Worm (Caenorhabditis elegans): Measurements from ENCODE around the gene kin-29.

ce11 chrX:2893026-2893662 lies 40.9 kb upstream of the kin-29 start:
- TF ChIP-seq blmp-1 (tag; optimal IDR thresholded peaks at IDR 0.05) (no peak), nhr-237 (tag; optimal IDR thresholded peaks at IDR 0.05) (no peak), pha-4 (tag; optimal IDR thresholded peaks at IDR 0.05) (no peak), ztf-11 (tag; optimal IDR thresholded peaks at IDR 0.05) (no peak), elt-1 (tag; optimal IDR thresholded peaks at IDR 0.05; ENCODE audit: borderline replicate concordance, insufficient read depth) (no peak), nhr-2 (tag; optimal IDR thresholded peaks at IDR 0.05) (no peak), mab-5 (tag; optimal IDR thresholded peaks at IDR 0.05) (no peak)
